Fruit fly (Drosophila melanogaster): ENCODE measurements around the gene CG10559.
A peak's percentile ranks its signal among the peaks of the same experiment; 100 is the strongest.

Gene CG10559

dm6 chr3R:25328540-25328939, 12.6 kb upstream of the CG10559 start:
- TF ChIP-seq Ets98B (GFP tag; IDR thresholded peaks at IDR 0.05), result peak; percentile 47; the same call in 1 of the 2 replicates
- TF ChIP-seq CG12605 (GFP tag; IDR thresholded peaks at IDR 0.05), result 0 out of 2 replicates have a peak, but pooled peaks have one; percentile 27

DNA sequence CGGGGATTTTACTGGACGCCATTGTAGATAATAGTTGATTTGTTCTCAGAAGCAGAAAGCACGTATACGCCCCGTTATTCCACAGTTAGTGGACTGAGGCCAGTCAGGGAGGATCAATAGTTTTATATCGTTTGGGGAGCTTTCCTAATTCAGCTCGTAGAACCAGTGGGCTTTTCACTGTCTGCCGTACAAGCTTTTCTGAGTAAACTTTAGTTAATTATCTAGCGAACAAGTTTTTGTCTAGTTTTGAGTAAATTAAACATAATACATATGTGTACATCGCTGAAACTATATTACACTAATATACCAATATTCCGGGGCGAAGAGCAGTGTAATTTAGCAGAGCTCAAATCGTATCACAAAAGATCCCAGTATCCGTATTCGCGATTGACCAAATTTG, 6.7 kb upstream of the CG10559 start, which contains the start of gene CG10562:
CG10562 (minus strand) TSS at position 101 of the 400 bp plus-strand sequence.
- no peak for TF ChIP-seq rn (GFP tag; IDR thresholded peaks at IDR 0.05)
- TF ChIP-seq CG4496 (GFP tag; IDR thresholded peaks at IDR 0.05), result no peak
- TF ChIP-seq CG12605 (GFP tag; IDR thresholded peaks at IDR 0.05), result no peak
- no peak for TF ChIP-seq CG9948 (tag; optimal IDR thresholded peaks at IDR 0.05)
- TF ChIP-seq Snoo (tag; optimal IDR thresholded peaks at IDR 0.05), result no peak
- TF ChIP-seq Pif1B (GFP tag; optimal IDR thresholded peaks at IDR 0.05), result no peak
- no peak for TF ChIP-seq CG14655 (GFP tag; optimal IDR thresholded peaks at IDR 0.05)
- TF ChIP-seq CG15710 (tag; optimal IDR thresholded peaks at IDR 0.05), result no peak

DNA sequence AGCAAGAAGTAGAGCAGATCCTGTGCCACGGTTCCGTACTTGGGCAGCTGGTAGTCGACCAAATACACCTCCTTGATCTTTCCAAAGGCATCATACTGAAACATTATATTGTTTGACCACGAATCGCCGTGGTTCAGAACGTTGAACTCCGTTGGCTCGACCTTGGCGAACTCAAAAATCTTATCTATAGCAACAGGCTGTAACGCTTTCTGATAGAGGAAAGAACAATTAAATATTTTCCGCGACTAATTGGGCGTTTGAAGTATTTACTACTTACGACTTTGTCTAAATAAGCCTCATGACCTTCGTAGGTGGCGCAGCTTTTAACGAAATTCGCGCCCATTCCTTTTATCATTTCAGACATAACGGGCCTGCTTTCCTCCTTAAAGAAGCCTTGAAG, 5.8 kb upstream of the CG10559 start:
- TF ChIP-seq CG4496 (GFP tag; IDR thresholded peaks at IDR 0.05), result no peak
- TF ChIP-seq fd96Ca (GFP tag; IDR thresholded peaks at IDR 0.05), result no peak
- TF ChIP-seq rn (GFP tag; IDR thresholded peaks at IDR 0.05), result no peak
- no peak for TF ChIP-seq CG12605 (GFP tag; IDR thresholded peaks at IDR 0.05)
- no peak for TF ChIP-seq CG32121 (GFP tag; IDR thresholded peaks at IDR 0.05)
- no peak for TF ChIP-seq CG8159 (tag; optimal IDR thresholded peaks at IDR 0.05)
- TF ChIP-seq CG34367 (tag; optimal IDR thresholded peaks at IDR 0.05), result no peak
- no peak for TF ChIP-seq CG10348 (GFP tag; IDR thresholded peaks at IDR 0.05)
- TF ChIP-seq Snoo (tag; optimal IDR thresholded peaks at IDR 0.05), result no peak
- TF ChIP-seq CG15710 (tag; optimal IDR thresholded peaks at IDR 0.05), result no peak
- TF ChIP-seq CG14655 (GFP tag; optimal IDR thresholded peaks at IDR 0.05), result no peak
- TF ChIP-seq CG17806 (tag; optimal IDR thresholded peaks at IDR 0.05), result no peak
- no peak for TF ChIP-seq gl (tag; optimal IDR thresholded peaks at IDR 0.05)
- no peak for TF ChIP-seq CG8301 (tag; optimal IDR thresholded peaks at IDR 0.05)
- TF ChIP-seq CG13204 (GFP tag; optimal IDR thresholded peaks at IDR 0.05), result no peak
- TF ChIP-seq EcR (GFP tag; optimal IDR thresholded peaks at IDR 0.05), result no peak
- TF ChIP-seq Pif1B (GFP tag; optimal IDR thresholded peaks at IDR 0.05), result no peak
- no peak for TF ChIP-seq CG9948 (tag; optimal IDR thresholded peaks at IDR 0.05)
- no peak for TF ChIP-seq Ets98B (GFP tag; IDR thresholded peaks at IDR 0.05)

- TF ChIP-seq CG12605 (GFP tag; IDR thresholded peaks at IDR 0.05) (no peak), CG8301 (tag; optimal IDR thresholded peaks at IDR 0.05) (no peak), Ets98B (GFP tag; IDR thresholded peaks at IDR 0.05) (no peak), Pif1A (GFP tag; optimal IDR thresholded peaks at IDR 0.05) (no peak), Pif1B (GFP tag; optimal IDR thresholded peaks at IDR 0.05) (no peak), CG17806 (tag; optimal IDR thresholded peaks at IDR 0.05) (no peak)
These were observed 5.0 kb upstream of the CG10559 start for dm6 chr3R:25320898-25321297.

DNA sequence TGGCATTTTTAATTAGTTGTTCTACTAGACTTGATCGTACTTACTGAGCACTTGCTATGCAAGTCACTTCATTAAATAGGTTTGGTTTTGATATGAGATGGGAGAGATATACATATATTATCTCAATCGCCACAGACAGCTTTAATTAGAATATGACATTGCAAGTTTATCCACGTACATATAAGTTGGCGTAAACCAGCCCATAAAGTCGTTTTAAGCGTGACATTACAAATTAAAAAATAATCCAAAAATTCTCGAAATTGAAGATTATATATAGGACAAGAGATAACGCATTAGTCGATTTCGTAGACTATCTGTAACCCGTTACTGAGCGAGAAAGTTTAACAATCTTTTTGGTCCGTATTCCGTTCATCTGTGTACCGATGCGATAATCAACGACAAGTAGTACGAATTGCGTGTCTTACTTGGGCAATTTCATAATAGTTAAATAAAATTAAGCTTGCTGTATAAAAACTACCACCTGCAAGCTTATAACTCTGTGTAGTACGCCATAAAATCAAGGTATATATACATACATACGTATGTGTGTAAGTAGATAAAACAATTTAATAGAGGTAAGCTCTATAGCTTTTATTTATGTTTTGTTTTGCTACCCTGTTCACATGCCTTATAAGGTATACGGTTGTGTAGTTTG, 4.3 kb upstream of the CG10559 start, which contains the start of gene CG10560:
CG10560 (minus strand) TSS at position 51 of the 655 bp plus-strand sequence.
- TF ChIP-seq CG14655 (GFP tag; optimal IDR thresholded peaks at IDR 0.05) (no peak), gl (tag; optimal IDR thresholded peaks at IDR 0.05) (no peak), rn (GFP tag; IDR thresholded peaks at IDR 0.05) (no peak), fd96Ca (GFP tag; IDR thresholded peaks at IDR 0.05) (no peak), CG12605 (GFP tag; IDR thresholded peaks at IDR 0.05) (no peak), CG32121 (GFP tag; IDR thresholded peaks at IDR 0.05) (no peak), CG4496 (GFP tag; IDR thresholded peaks at IDR 0.05) (no peak), Pif1B (GFP tag; optimal IDR thresholded peaks at IDR 0.05) (no peak), CG10348 (GFP tag; IDR thresholded peaks at IDR 0.05) (no peak), CG8159 (tag; optimal IDR thresholded peaks at IDR 0.05) (no peak), CG17806 (tag; optimal IDR thresholded peaks at IDR 0.05) (no peak), Ets98B (GFP tag; IDR thresholded peaks at IDR 0.05) (no peak), D1 (tag; optimal IDR thresholded peaks at IDR 0.05) (no peak), CG8301 (tag; optimal IDR thresholded peaks at IDR 0.05) (no peak), CG15710 (tag; optimal IDR thresholded peaks at IDR 0.05) (no peak), Snoo (tag; optimal IDR thresholded peaks at IDR 0.05) (no peak), CG9948 (tag; optimal IDR thresholded peaks at IDR 0.05) (no peak), CG34367 (tag; optimal IDR thresholded peaks at IDR 0.05) (no peak), CG13204 (GFP tag; optimal IDR thresholded peaks at IDR 0.05) (no peak)

DNA sequence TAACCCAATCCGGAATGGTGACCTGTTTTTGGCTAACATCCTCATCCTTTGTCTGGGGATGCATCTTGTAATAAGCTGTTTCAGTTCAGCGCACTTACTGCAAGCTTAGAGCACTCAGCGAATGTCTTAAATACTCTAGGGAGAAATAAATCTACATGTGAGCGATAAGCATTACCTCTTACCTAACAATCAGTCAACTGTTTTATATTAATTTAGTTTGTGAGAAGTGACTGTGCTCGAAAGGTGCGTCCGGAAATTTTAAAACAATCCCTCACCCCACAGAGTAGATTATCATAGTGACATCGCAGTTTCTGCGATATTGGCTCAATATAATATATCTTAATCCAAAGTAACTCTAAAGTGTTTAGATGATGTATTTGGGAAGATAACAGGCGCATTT, 2.1 kb upstream of the CG10559 start, which contains the start of gene CG10553:
CG10553 (minus strand) TSS at position 101 of the 400 bp plus-strand sequence.
- TF ChIP-seq CG32121 (GFP tag; IDR thresholded peaks at IDR 0.05) (no peak), CG10348 (GFP tag; IDR thresholded peaks at IDR 0.05) (no peak), CG14655 (GFP tag; optimal IDR thresholded peaks at IDR 0.05) (no peak)

DNA sequence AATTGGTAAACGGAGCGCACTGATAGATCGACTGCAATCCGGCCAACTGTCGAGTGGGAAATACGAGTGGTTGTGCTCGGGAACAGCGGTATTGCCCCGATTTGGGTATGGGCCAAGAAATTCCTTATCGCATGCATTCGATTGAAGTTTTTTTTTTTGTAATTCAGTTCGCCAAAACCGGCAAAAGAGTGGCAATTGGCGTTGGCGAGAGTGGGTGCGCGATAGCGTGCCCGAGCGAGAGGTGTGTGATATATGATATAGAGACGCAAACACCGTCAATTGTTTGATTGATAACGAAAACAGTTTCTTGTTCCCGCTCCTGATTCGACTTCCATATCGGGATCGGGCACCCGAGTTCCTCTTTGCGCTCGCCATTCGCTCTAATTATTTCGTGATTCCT, 2.1 kb downstream of the CG10559 start, which contains the start of gene CG31087:
CG31087 (minus strand) TSS at position 63 of the 400 bp plus-strand sequence.
- TF ChIP-seq CG32121 (GFP tag; IDR thresholded peaks at IDR 0.05) (no peak), fd96Ca (GFP tag; IDR thresholded peaks at IDR 0.05) (no peak), CG34367 (tag; optimal IDR thresholded peaks at IDR 0.05) (no peak), gl (tag; optimal IDR thresholded peaks at IDR 0.05) (no peak), rn (GFP tag; IDR thresholded peaks at IDR 0.05) (no peak), CG15710 (tag; optimal IDR thresholded peaks at IDR 0.05) (no peak), EcR (GFP tag; optimal IDR thresholded peaks at IDR 0.05) (no peak), Snoo (tag; optimal IDR thresholded peaks at IDR 0.05) (no peak), CG4496 (GFP tag; IDR thresholded peaks at IDR 0.05) (no peak), CG12605 (GFP tag; IDR thresholded peaks at IDR 0.05) (no peak), Pif1A (GFP tag; optimal IDR thresholded peaks at IDR 0.05) (no peak), CG14655 (GFP tag; optimal IDR thresholded peaks at IDR 0.05) (no peak), Ets98B (GFP tag; IDR thresholded peaks at IDR 0.05) (no peak), CG8159 (tag; optimal IDR thresholded peaks at IDR 0.05) (no peak), CG10348 (GFP tag; IDR thresholded peaks at IDR 0.05) (no peak), CG17806 (tag; optimal IDR thresholded peaks at IDR 0.05) (no peak)

All from whole organism, pupa.